Worm (Caenorhabditis elegans) whole organism, L4/young adult: Measurements from ENCODE around the gene M117.4.

ENCODE experiments used
- dao-5 ChIP-seq: sonication (generic microtip); optimal IDR thresholded peaks from 2 replicates; lab custom pipeline; 2016; ENCODE audit warnings: missing genotype, missing genetic modification characterization, moderate library complexity, missing compliant biosample characterization
- him-1 ChIP-seq: sonication (generic microtip); optimal IDR thresholded peaks from 2 replicates; lab custom pipeline; 2016; ENCODE audit warnings: missing genotype, missing genetic modification reagents, missing genetic modification characterization, missing compliant biosample characterization

- TF ChIP-seq him-1 (tag; lab: Kevin White, UChicago) (no peak), dao-5 (tag; lab: Kevin White, UChicago) (no peak)
These were observed 30.1 kb upstream of the M117.4 start for ce11 chrIV:11863428-11863827.
